Worm (Caenorhabditis elegans): ENCODE data around the gene sre-18.

DNA sequence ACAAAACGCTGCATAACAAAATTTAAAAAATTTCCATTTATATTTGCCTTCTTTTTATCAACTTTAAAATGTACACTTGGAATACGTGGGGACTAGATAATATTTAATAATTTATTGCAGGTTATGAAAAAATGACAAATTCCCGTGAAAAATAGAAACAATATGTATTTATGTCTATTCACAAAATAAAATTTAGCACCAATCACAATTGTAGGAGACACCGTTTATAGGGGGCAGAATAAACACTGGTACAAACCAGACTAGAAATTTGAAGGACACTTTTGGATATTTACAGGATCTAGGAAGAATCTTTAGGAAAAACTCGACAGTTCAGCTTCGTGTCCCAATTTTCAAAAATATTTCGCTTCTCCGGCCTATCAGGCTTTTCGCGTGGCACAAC is 40.8 kb upstream of the sre-18 start, which contains the start of gene C42C1.3:
- TF ChIP-seq klf-2 (GFP tag; conservative IDR thresholded peaks at IDR 0.05) = no peak
- no peak for TF ChIP-seq tab-1 (GFP tag; IDR thresholded peaks at IDR 0.05)
- TF ChIP-seq flt-1 (GFP tag; IDR thresholded peaks at IDR 0.05) = no peak
- no peak for TF ChIP-seq cog-1 (tag; optimal IDR thresholded peaks at IDR 0.05)
- TF ChIP-seq ref-1 (GFP tag; conservative IDR thresholded peaks at IDR 0.05) = no peak
- TF ChIP-seq ztf-29 (GFP tag; IDR thresholded peaks at IDR 0.05) = no peak
